Worm (Caenorhabditis elegans): Measurements from ENCODE around the gene nit-1.

DNA sequence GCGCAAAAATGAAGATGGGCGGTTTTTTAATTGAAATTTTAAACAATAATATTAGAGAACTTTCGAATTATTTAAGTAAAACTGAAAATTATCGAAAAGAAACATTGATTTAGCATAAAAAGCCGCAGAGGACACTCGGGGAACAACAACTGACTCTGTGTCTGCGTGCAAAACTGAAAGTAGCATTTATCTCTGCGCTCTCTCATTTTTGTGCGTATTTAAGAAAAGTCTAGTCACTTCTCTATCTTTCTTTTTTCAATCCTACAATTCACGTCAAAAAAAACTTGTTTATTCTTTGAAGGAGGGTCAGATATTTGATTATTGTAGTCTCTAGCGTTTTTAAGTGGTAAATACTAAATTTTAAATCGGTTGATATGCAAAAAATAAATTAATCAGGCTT lies 13.8 kb upstream of the nit-1 start:
- TF ChIP-seq C17E4.6 (GFP tag; IDR thresholded peaks at IDR 0.05) (no peak), T26A5.8 (tag; optimal IDR thresholded peaks at IDR 0.05) (no peak), ceh-100 (GFP tag; IDR thresholded peaks at IDR 0.05) (no peak), F22D6.2 (tag; optimal IDR thresholded peaks at IDR 0.05) (no peak), egrh-3 (GFP tag; IDR thresholded peaks at IDR 0.05) (no peak), sptf-2 (GFP tag; optimal IDR thresholded peaks at IDR 0.05) (no peak), hmg-20 (GFP tag; IDR thresholded peaks at IDR 0.05) (no peak), ama-1 (optimal IDR thresholded peaks at IDR 0.05) (no peak), ama-1 (GFP tag; optimal IDR thresholded peaks at IDR 0.05) (no peak), repo-1 (tag; optimal IDR thresholded peaks at IDR 0.05) (no peak)

Data from whole organism, young adult.